Fruit fly (Drosophila melanogaster) whole organism, adult: ENCODE measurements around the gene Tsp74F.

Experiments used
- CG12768 ChIP-seq: fragments of 200-800 bp; sonication (Bioruptor generic); optimal IDR thresholded peaks from 2 replicates; lab custom pipeline; 2017; ENCODE audit warnings: missing biosample characterization, missing genetic modification characterization, mild to moderate bottlenecking, moderate library complexity, missing genetic modification reagents
- CG14711 ChIP-seq: fragments of 200-800 bp; sonication (Bioruptor generic); optimal IDR thresholded peaks from 2 replicates; lab custom pipeline; 2018; ENCODE audit warnings: missing biosample characterization, mild to moderate bottlenecking, missing genetic modification characterization, moderate library complexity
- CG1620 ChIP-seq: fragments of 200-800 bp; sonication (Bioruptor generic); optimal IDR thresholded peaks from 2 replicates; lab custom pipeline; 2016; ENCODE audit warnings: missing biosample characterization, missing genetic modification characterization
- CG7101 ChIP-seq: fragments of 200-800 bp; sonication (Bioruptor generic); optimal IDR thresholded peaks from 2 replicates; lab custom pipeline; 2018; ENCODE audit warnings: missing biosample characterization, mild to moderate bottlenecking, missing genetic modification characterization, moderate library complexity
- Crg-1 ChIP-seq: fragments of 200-800 bp; sonication (Bioruptor generic); optimal IDR thresholded peaks from 2 replicates; lab custom pipeline; 2016; ENCODE audit warnings: missing biosample characterization, missing genetic modification characterization
- Hr96 ChIP-seq: fragments of 200-800 bp; sonication (Bioruptor generic); optimal IDR thresholded peaks from 2 replicates; lab custom pipeline; 2016; ENCODE audit warnings: missing biosample characterization, missing genetic modification characterization
- Mnt ChIP-seq: fragments of 200-800 bp; sonication (Bioruptor generic); optimal IDR thresholded peaks from 2 replicates; lab custom pipeline; 2016; ENCODE audit warnings: missing biosample characterization, mild to moderate bottlenecking, missing genetic modification characterization
- cic ChIP-seq: fragments of 200-800 bp; sonication (Bioruptor generic); optimal IDR thresholded peaks from 2 replicates; lab custom pipeline; 2017; ENCODE audit warnings: missing biosample characterization, mild to moderate bottlenecking, missing genetic modification characterization, moderate library complexity
- kay ChIP-seq: fragments of 200-800 bp; sonication (Bioruptor generic); peaks from one replicate; lab custom pipeline; 2016; ENCODE audit warnings: missing biosample characterization, missing genetic modification characterization, borderline replicate concordance
- ovo ChIP-seq: fragments of 200-800 bp; sonication (Bioruptor generic); optimal IDR thresholded peaks from 2 replicates; lab custom pipeline; 2016; ENCODE audit warnings: missing biosample characterization, missing genetic modification characterization

DNA sequence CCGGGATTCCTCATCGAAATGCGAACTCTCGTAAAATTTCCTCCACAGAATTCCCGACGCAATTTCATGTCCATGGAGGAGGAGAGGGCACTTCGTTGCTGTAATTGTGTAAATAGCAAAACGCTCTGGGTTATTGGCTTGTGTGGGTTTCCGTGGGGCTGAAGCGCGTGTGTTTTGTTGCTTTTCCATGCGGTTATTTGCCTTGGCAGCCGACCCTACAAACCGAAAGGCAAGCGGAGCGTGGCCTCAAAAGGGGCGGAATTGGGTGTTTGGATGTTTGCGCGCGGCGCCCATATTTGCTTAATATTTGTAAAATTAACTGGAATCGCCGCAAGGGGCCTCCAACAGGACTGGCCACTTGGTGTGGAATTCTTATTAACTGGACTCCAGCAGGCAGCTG, 49.0 kb upstream of the Tsp74F start:
- TF ChIP-seq CG12768 = no peak
- TF ChIP-seq CG1620 (GFP tag; lab: Kevin White, UChicago) = no peak
- TF ChIP-seq Hr96 (GFP tag; lab: Kevin White, UChicago) = no peak
- TF ChIP-seq Crg-1 = no peak
- no peak for TF ChIP-seq CG7101 (tag; lab: Kevin White, UChicago)
- TF ChIP-seq ovo (GFP tag; lab: Kevin White, UChicago) = no peak
- TF ChIP-seq Mnt (GFP tag; lab: Kevin White, UChicago) = no peak
- TF ChIP-seq cic (GFP tag; lab: Kevin White, UChicago) = no peak
- no peak for TF ChIP-seq CG14711 (tag; lab: Kevin White, UChicago)
- no peak for TF ChIP-seq kay (GFP tag; lab: Kevin White, UChicago)
